Fruit fly (Drosophila melanogaster): ENCODE results near the gene AOX2.

Gene AOX2

DNA sequence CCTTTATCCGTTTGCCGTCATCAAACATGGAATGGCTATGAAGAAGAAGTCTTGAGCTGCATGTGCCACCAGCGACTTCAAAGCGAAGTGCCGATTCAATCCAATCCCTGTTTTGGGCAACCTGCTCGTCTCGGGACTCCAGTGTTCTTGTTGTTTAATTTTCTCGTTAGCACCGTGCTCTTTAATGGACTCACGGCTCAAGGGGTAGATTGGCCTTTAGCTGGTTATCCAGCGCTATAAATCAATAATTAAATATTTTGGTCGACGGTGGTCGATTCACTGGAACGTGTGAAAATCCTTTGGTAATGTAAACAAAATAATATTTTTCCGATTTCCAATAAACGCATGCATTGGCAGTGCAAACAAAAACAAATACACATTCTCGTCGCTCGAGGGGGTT is 37.5 kb upstream of the AOX2 start:
- no peak for TF ChIP-seq CG33017 (tag; optimal IDR thresholded peaks at IDR 0.05)
- no peak for TF ChIP-seq CG11617 (GFP tag; optimal IDR thresholded peaks at IDR 0.05)
- no peak for TF ChIP-seq cic (GFP tag; optimal IDR thresholded peaks at IDR 0.05)
- no peak for TF ChIP-seq CG5204 (GFP tag; optimal IDR thresholded peaks at IDR 0.05)
- no peak for TF ChIP-seq Hr96 (GFP tag; optimal IDR thresholded peaks at IDR 0.05)

DNA sequence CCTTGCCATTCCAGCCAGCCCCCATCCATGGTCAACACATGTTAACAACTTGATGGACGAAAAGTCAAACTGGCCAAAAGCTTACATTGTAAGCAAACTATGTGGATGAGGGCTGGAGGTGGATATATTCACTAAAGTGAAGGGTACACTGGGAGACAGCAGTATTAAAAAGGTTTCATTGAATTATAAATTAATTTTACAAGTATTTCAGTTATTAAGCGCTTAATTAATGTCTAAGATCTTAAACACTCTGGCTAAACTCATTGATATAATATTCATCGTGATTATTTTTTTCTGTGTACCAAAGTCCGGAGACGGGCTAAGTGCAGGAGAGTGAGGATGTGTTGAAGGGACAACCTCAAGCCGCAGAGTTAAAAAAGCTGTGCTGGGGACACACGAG is 26.4 kb upstream of the AOX2 start:
- no peak for TF ChIP-seq ovo (GFP tag; optimal IDR thresholded peaks at IDR 0.05)
- no peak for TF ChIP-seq bab1 (GFP tag; optimal IDR thresholded peaks at IDR 0.05)
- TF ChIP-seq cnc (optimal IDR thresholded peaks at IDR 0.05) = no peak
- no peak for TF ChIP-seq CG14711 (tag; optimal IDR thresholded peaks at IDR 0.05)
- TF ChIP-seq CG12768 (GFP tag; optimal IDR thresholded peaks at IDR 0.05) = no peak
- TF ChIP-seq Crg-1 (GFP tag; optimal IDR thresholded peaks at IDR 0.05) = no peak
- no peak for TF ChIP-seq kay (GFP tag; ENCODE audit: borderline replicate concordance)
- TF ChIP-seq CG11617 (GFP tag; optimal IDR thresholded peaks at IDR 0.05) = no peak
- no peak for TF ChIP-seq CG1620 (GFP tag; optimal IDR thresholded peaks at IDR 0.05)
- no peak for TF ChIP-seq CG7045 (GFP tag; optimal IDR thresholded peaks at IDR 0.05)
- TF ChIP-seq CG5204 (GFP tag; optimal IDR thresholded peaks at IDR 0.05) = no peak
- no peak for TF ChIP-seq CG7101 (tag; optimal IDR thresholded peaks at IDR 0.05)
- TF ChIP-seq Clk (GFP tag; optimal IDR thresholded peaks at IDR 0.05) = no peak
- TF ChIP-seq CG33017 (tag; optimal IDR thresholded peaks at IDR 0.05) = no peak
- TF ChIP-seq cic (GFP tag; optimal IDR thresholded peaks at IDR 0.05) = no peak
- TF ChIP-seq Hr96 (GFP tag; optimal IDR thresholded peaks at IDR 0.05) = no peak
- TF ChIP-seq tj (GFP tag; optimal IDR thresholded peaks at IDR 0.05) = no peak
- no peak for TF ChIP-seq toe (GFP tag; optimal IDR thresholded peaks at IDR 0.05)

DNA sequence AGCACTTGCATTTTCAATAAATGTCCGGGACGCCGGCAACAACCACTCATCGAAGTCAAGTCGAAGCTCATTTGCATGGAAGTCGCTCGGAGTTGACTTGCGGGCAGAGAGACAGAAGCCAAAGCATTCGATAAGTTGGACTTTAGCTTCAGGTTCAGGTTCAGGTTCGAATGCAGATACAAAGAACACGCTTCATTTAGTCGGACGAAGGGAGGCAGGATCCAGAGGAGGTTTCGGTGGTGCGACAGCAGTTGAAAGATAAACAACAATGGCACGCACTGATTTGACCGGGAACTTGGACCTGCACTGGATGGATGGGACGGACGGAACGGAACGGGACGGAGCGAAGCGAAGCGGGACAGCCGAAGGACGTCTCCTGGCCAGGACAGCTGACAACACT is 25.7 kb upstream of the AOX2 start:
- TF ChIP-seq tj (GFP tag; optimal IDR thresholded peaks at IDR 0.05) (no peak), cic (GFP tag; optimal IDR thresholded peaks at IDR 0.05) (no peak)

DNA sequence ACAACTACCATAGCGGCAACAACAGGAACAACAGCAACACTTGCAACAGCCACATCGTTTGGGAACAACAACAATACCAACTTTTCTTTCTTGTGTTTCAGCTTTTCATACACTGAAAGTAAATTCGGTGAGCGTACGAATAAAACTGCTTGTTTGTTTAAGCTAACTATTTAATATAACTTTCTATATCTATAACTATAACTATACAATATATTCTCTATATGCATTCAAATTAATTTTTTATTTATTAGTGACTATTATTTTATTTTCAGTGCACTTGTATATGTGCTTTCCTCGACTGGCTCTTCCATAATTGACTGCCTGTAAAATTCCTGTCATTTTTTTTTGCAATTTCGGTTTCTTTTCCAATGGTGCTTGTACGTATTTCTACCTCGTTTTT is 24.7 kb upstream of the AOX2 start:
- TF ChIP-seq tj (GFP tag; optimal IDR thresholded peaks at IDR 0.05) = no peak
- TF ChIP-seq CG33017 (tag; optimal IDR thresholded peaks at IDR 0.05) = no peak
- no peak for TF ChIP-seq CG11617 (GFP tag; optimal IDR thresholded peaks at IDR 0.05)
- TF ChIP-seq kay (GFP tag; ENCODE audit: borderline replicate concordance) = no peak
- TF ChIP-seq Mnt (GFP tag; optimal IDR thresholded peaks at IDR 0.05) = no peak
- TF ChIP-seq Crg-1 (GFP tag; optimal IDR thresholded peaks at IDR 0.05) = no peak
- TF ChIP-seq CG14711 (tag; optimal IDR thresholded peaks at IDR 0.05) = no peak
- TF ChIP-seq cic (GFP tag; optimal IDR thresholded peaks at IDR 0.05) = no peak
- no peak for TF ChIP-seq pad (GFP tag; optimal IDR thresholded peaks at IDR 0.05)
- TF ChIP-seq ovo (GFP tag; optimal IDR thresholded peaks at IDR 0.05) = no peak
- no peak for TF ChIP-seq cnc (optimal IDR thresholded peaks at IDR 0.05)
- TF ChIP-seq CG12768 (GFP tag; optimal IDR thresholded peaks at IDR 0.05) = no peak
- TF ChIP-seq Clk (GFP tag; optimal IDR thresholded peaks at IDR 0.05) = no peak
- no peak for TF ChIP-seq Hr96 (GFP tag; optimal IDR thresholded peaks at IDR 0.05)
- no peak for TF ChIP-seq CG1620 (GFP tag; optimal IDR thresholded peaks at IDR 0.05)
- TF ChIP-seq CG7045 (GFP tag; optimal IDR thresholded peaks at IDR 0.05) = no peak
- no peak for TF ChIP-seq toe (GFP tag; optimal IDR thresholded peaks at IDR 0.05)

DNA sequence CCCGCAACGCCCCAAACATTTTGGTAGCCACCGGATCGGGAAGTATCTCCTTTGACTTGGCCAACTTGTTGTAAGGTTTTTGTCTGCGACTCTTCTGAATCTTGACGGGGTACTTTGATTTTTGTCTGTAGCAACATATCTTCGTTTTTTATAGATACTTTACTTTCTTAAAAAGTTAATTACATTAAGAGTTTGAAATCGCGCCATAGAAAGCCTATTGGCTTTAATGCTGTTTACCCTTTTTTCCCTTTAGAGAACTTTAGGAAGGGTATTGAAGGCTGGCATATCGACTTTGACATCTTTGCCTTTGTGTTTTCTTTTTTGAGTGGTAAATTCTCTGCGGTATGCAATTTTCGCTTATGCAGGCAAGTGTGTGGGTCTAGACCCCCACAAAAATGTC is 24.1 kb upstream of the AOX2 start:
- no peak for TF ChIP-seq CG1620 (GFP tag; optimal IDR thresholded peaks at IDR 0.05)
- no peak for TF ChIP-seq bab1 (GFP tag; optimal IDR thresholded peaks at IDR 0.05)
- no peak for TF ChIP-seq CG11617 (GFP tag; optimal IDR thresholded peaks at IDR 0.05)
- no peak for TF ChIP-seq Clk (GFP tag; optimal IDR thresholded peaks at IDR 0.05)
- no peak for TF ChIP-seq Crg-1 (GFP tag; optimal IDR thresholded peaks at IDR 0.05)
- no peak for TF ChIP-seq Mnt (GFP tag; optimal IDR thresholded peaks at IDR 0.05)
- no peak for TF ChIP-seq ovo (GFP tag; optimal IDR thresholded peaks at IDR 0.05)
- TF ChIP-seq CG33017 (tag; optimal IDR thresholded peaks at IDR 0.05) = no peak
- TF ChIP-seq tj (GFP tag; optimal IDR thresholded peaks at IDR 0.05) = no peak
- no peak for TF ChIP-seq CG14711 (tag; optimal IDR thresholded peaks at IDR 0.05)
- no peak for TF ChIP-seq CG5204 (GFP tag; optimal IDR thresholded peaks at IDR 0.05)
- no peak for TF ChIP-seq toe (GFP tag; optimal IDR thresholded peaks at IDR 0.05)
- no peak for TF ChIP-seq cic (GFP tag; optimal IDR thresholded peaks at IDR 0.05)
- TF ChIP-seq Hr96 (GFP tag; optimal IDR thresholded peaks at IDR 0.05) = no peak
- no peak for TF ChIP-seq cnc (optimal IDR thresholded peaks at IDR 0.05)
- TF ChIP-seq CG7045 (GFP tag; optimal IDR thresholded peaks at IDR 0.05) = no peak
- no peak for TF ChIP-seq pad (GFP tag; optimal IDR thresholded peaks at IDR 0.05)

DNA sequence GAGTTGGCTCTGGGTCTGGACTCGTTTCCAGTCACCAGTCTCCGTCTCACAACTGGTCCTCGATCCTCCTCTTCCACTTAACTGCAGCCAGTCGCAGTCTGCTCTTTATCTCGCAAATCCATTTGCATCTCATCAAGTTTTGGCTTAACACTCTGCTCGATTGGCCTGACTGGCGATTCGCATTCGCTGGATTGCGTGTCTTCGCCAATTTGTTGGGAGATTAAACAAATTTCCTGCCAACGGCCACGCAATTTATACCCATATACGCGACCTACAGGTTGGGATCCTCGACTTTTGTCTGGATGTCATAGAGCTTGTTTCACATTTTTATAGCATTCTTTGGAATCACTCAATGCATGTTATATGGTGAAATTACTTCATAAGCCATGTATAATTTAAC is 15.1 kb upstream of the AOX2 start:
- TF ChIP-seq CG7045 (GFP tag; optimal IDR thresholded peaks at IDR 0.05) = no peak
- no peak for TF ChIP-seq CG12768 (GFP tag; optimal IDR thresholded peaks at IDR 0.05)
- TF ChIP-seq Mnt (GFP tag; optimal IDR thresholded peaks at IDR 0.05) = no peak
- TF ChIP-seq cic (GFP tag; optimal IDR thresholded peaks at IDR 0.05) = no peak
- TF ChIP-seq cnc (optimal IDR thresholded peaks at IDR 0.05) = no peak
- TF ChIP-seq Clk (GFP tag; optimal IDR thresholded peaks at IDR 0.05) = no peak
- no peak for TF ChIP-seq pad (GFP tag; optimal IDR thresholded peaks at IDR 0.05)
- TF ChIP-seq CG14711 (tag; optimal IDR thresholded peaks at IDR 0.05) = no peak
- TF ChIP-seq Crg-1 (GFP tag; optimal IDR thresholded peaks at IDR 0.05) = no peak
- no peak for TF ChIP-seq CG7101 (tag; optimal IDR thresholded peaks at IDR 0.05)
- no peak for TF ChIP-seq toe (GFP tag; optimal IDR thresholded peaks at IDR 0.05)
- no peak for TF ChIP-seq CG1620 (GFP tag; optimal IDR thresholded peaks at IDR 0.05)
- no peak for TF ChIP-seq CG5204 (GFP tag; optimal IDR thresholded peaks at IDR 0.05)
- TF ChIP-seq CG11617 (GFP tag; optimal IDR thresholded peaks at IDR 0.05) = no peak
- TF ChIP-seq CG33017 (tag; optimal IDR thresholded peaks at IDR 0.05) = no peak
- TF ChIP-seq ovo (GFP tag; optimal IDR thresholded peaks at IDR 0.05) = no peak

DNA sequence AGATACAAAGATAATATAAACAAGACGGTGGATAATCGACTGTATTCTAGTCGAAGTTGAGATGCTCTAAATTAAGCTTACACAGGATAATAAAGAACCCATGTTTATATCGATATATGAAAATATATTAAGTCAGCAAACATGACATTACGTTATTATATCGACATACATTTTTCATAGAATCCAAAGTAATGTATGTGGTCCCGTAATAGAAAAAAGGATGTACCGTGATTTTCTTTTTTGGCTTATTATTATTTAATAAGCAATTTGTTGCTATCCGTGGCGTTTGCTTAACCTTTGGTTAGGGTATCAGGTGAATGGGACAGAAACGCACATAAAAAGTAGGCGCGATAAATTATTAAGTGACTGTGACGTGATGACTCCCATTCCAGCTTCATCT is 14.3 kb upstream of the AOX2 start:
- TF ChIP-seq toe (GFP tag; optimal IDR thresholded peaks at IDR 0.05) (no peak), CG11617 (GFP tag; optimal IDR thresholded peaks at IDR 0.05) (no peak), CG7101 (tag; optimal IDR thresholded peaks at IDR 0.05) (no peak), cic (GFP tag; optimal IDR thresholded peaks at IDR 0.05) (no peak), Clk (GFP tag; optimal IDR thresholded peaks at IDR 0.05) (no peak), CG5204 (GFP tag; optimal IDR thresholded peaks at IDR 0.05) (no peak), ovo (GFP tag; optimal IDR thresholded peaks at IDR 0.05) (no peak), bab1 (GFP tag; optimal IDR thresholded peaks at IDR 0.05) (no peak), CG1620 (GFP tag; optimal IDR thresholded peaks at IDR 0.05) (no peak), Hr96 (GFP tag; optimal IDR thresholded peaks at IDR 0.05) (no peak), Mnt (GFP tag; optimal IDR thresholded peaks at IDR 0.05) (no peak), CG33017 (tag; optimal IDR thresholded peaks at IDR 0.05) (no peak), CG12768 (GFP tag; optimal IDR thresholded peaks at IDR 0.05) (no peak), tj (GFP tag; optimal IDR thresholded peaks at IDR 0.05) (no peak), cnc (optimal IDR thresholded peaks at IDR 0.05) (no peak), kay (GFP tag; ENCODE audit: borderline replicate concordance) (no peak), CG14711 (tag; optimal IDR thresholded peaks at IDR 0.05) (no peak), CG7045 (GFP tag; optimal IDR thresholded peaks at IDR 0.05) (no peak)
